Worm (Caenorhabditis elegans) whole organism, L3 larva: ENCODE data around the gene C05B5.11.

Source experiments
- ama-1 ChIP-seq: fragments of 150-350 bp; optimal IDR thresholded peaks from 2 replicates; lab custom pipeline; 2018
- fkh-10 ChIP-seq: sonication (generic microtip); optimal IDR thresholded peaks from 2 replicates; lab custom pipeline; 2017; ENCODE audit warnings: missing biosample characterization, missing genetic modification reagents, missing genetic modification characterization
- hmg-11 ChIP-seq: sonication (generic microtip); optimal IDR thresholded peaks from 2 replicates; lab custom pipeline; 2016; ENCODE audit warnings: missing genetic modification characterization, missing compliant biosample characterization
- jun-1 ChIP-seq: fragments of 150-350 bp; optimal IDR thresholded peaks from 2 replicates; lab custom pipeline; 2014; ENCODE audit warnings: missing biosample characterization, missing genetic modification reagents, missing genetic modification characterization
- mdl-1 ChIP-seq: fragments of 150-350 bp; optimal IDR thresholded peaks from 2 replicates; lab custom pipeline; 2014; ENCODE audit warnings: missing biosample characterization, missing genetic modification characterization
- nhr-237 ChIP-seq: fragments of 150-350 bp; optimal IDR thresholded peaks from 2 replicates; lab custom pipeline; 2014; ENCODE audit warnings: missing biosample characterization, missing genetic modification characterization
- skn-1 ChIP-seq: fragments of 150-350 bp; optimal IDR thresholded peaks from 2 replicates; lab custom pipeline; 2014; ENCODE audit warnings: missing biosample characterization, missing genetic modification characterization
- snpc-4 ChIP-seq: fragments of 150-350 bp; optimal IDR thresholded peaks from 2 replicates; lab custom pipeline; 2014; ENCODE audit warnings: missing biosample characterization, missing genetic modification characterization

DNA sequence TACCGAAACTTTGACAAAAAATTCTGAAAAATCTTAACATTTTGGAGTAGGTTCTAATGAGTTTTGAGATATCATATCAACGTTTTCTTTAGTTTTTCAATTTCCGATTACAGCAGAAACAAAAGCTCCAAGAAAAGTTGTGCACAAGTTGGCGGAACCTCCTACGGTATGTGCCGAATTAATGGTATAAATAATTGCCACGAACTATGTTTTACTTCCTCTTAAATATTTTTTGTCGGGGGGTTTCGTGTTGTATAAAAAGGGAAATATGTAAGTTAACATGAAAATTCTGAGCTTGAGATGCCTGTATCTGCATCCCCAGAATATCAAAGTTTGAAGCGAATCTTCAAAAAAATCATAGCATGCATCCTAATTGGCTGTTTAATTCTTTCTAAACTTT lies 29.6 kb downstream of the C05B5.11 start, which contains the start of gene M04D8.8:
- TF ChIP-seq ama-1 (lab: Kevin White, UChicago) (no peak), snpc-4 (tag; lab: Kevin White, UChicago) (no peak), mdl-1 (tag; lab: Kevin White, UChicago) (no peak), jun-1 (tag; lab: Kevin White, UChicago) (no peak), nhr-237 (tag; lab: Kevin White, UChicago) (no peak), fkh-10 (GFP tag; lab: Kevin White, UChicago) (no peak), hmg-11 (tag; lab: Kevin White, UChicago) (no peak), skn-1 (tag; lab: Kevin White, UChicago) (no peak)
